Worm (Caenorhabditis elegans) whole organism, L1 larva: ENCODE data around the gene T22B7.7.
A peak's percentile ranks its signal among the peaks of the same experiment; 100 is the strongest.

Experiments used
- C04F5.9 ChIP-seq: sonication (generic microtip); optimal IDR thresholded peaks from 2 replicates; lab custom pipeline; 2016; ENCODE audit warnings: missing genetic modification characterization, missing compliant biosample characterization
- C16A3.4 ChIP-seq: fragments of 150-350 bp; optimal IDR thresholded peaks from 2 replicates; lab custom pipeline; 2014; ENCODE audit warnings: missing biosample characterization, missing genetic modification characterization
- C34B4.2 ChIP-seq: sonication (generic microtip); optimal IDR thresholded peaks from 2 replicates; lab custom pipeline; 2017; ENCODE audit warnings: mild to moderate bottlenecking, missing genetic modification characterization, missing compliant biosample characterization
- Y116A8C.19 ChIP-seq: sonication (generic microtip); optimal IDR thresholded peaks from 2 replicates; lab custom pipeline; 2016; ENCODE audit warnings: missing compliant biosample characterization, missing genetic modification characterization, borderline replicate concordance
- aha-1 ChIP-seq: fragments of 150-350 bp; optimal IDR thresholded peaks from 2 replicates; lab custom pipeline; 2014; ENCODE audit warnings: missing biosample characterization, missing genetic modification characterization
- ama-1 ChIP-seq: fragments of 150-350 bp; optimal IDR thresholded peaks from 2 replicates; lab custom pipeline; 2014
- blmp-1 ChIP-seq: fragments of 150-350 bp; optimal IDR thresholded peaks from 2 replicates; lab custom pipeline; 2014; ENCODE audit warnings: missing biosample characterization, missing genetic modification characterization
- ceh-63 ChIP-seq: fragments of 200-800 bp; sonication (Bioruptor generic); optimal IDR thresholded peaks from 2 replicates; lab custom pipeline; 2018; ENCODE audit warnings: mild to moderate bottlenecking, missing genetic modification characterization, missing compliant biosample characterization
- dpl-1 ChIP-seq, 3 experiments: fragments of 150-350 bp in 2 of 3; sonication (generic microtip) in 1 of 3; optimal IDR thresholded peaks; 2 replicates each; lab custom pipeline; 2014 to 2017; ENCODE audit warnings: missing biosample characterization in 3 of 3, missing genetic modification characterization in 3 of 3, missing genetic modification reagents in 3 of 3
- dsc-1 ChIP-seq: sonication (generic microtip); optimal IDR thresholded peaks from 2 replicates; lab custom pipeline; 2016; ENCODE audit warnings: mild to moderate bottlenecking, missing genetic modification characterization, missing compliant biosample characterization
- efl-1 ChIP-seq, 4 experiments: fragments of 150-350 bp; optimal IDR thresholded peaks in 3 of 4; peaks in 1 of 4; 1 replicate in 1 of 4; 2 replicates in 3 of 4; lab custom pipeline; 2014; ENCODE audit warnings: missing biosample characterization in 2 of 4, missing genetic modification characterization in 2 of 4, missing genetic modification reagents in 2 of 4
- egl-27 ChIP-seq, 2 experiments: fragments of 150-350 bp in 1 of 2; sonication (generic microtip); optimal IDR thresholded peaks; 3 replicates each; lab custom pipeline; 2017 to 2018; ENCODE audit warnings: missing biosample characterization in 2 of 2, missing genetic modification characterization in 2 of 2, missing genetic modification reagents in 2 of 2
- elt-2 ChIP-seq: sonication (generic microtip); optimal IDR thresholded peaks from 2 replicates; lab custom pipeline; 2016; ENCODE audit warnings: missing genetic modification characterization, mild to moderate bottlenecking, inconsistent platforms, missing compliant biosample characterization, missing genetic modification reagents
- elt-3 ChIP-seq, 6 experiments: fragments of 150-350 bp in 1 of 6; sonication (generic microtip); optimal IDR thresholded peaks; 2 replicates each; lab custom pipeline; 2017 to 2018; ENCODE audit warnings: missing biosample characterization in 6 of 6, missing genetic modification characterization in 6 of 6, inconsistent platforms in 1 of 6
- grh-1 ChIP-seq: fragments of 200-800 bp; sonication (Bioruptor generic); IDR thresholded peaks from 2 replicates; pipeline ENCODE4 v1.3.6; 2022; ENCODE audit warnings: missing genetic modification reagents, missing genetic modification characterization, missing compliant biosample characterization
- irx-1 ChIP-seq: sonication (generic microtip); optimal IDR thresholded peaks from 2 replicates; lab custom pipeline; 2016; ENCODE audit warnings: missing genetic modification characterization, missing compliant biosample characterization
- isw-1 ChIP-seq: fragments of 200-800 bp; sonication (Bioruptor generic); IDR thresholded peaks from 2 replicates; pipeline ENCODE4 v1.3.6; 2022; ENCODE audit warnings: missing genetic modification characterization, missing compliant biosample characterization
- jun-1 ChIP-seq: fragments of 150-350 bp; optimal IDR thresholded peaks from 2 replicates; lab custom pipeline; 2014; ENCODE audit warnings: missing biosample characterization, missing genetic modification reagents, missing genetic modification characterization
- lin-13 ChIP-seq: fragments of 150-350 bp; optimal IDR thresholded peaks from 2 replicates; lab custom pipeline; 2014; ENCODE audit warnings: missing biosample characterization, missing genetic modification reagents, missing genetic modification characterization
- lin-14 ChIP-seq: fragments of 200-800 bp; sonication (Bioruptor generic); optimal IDR thresholded peaks from 2 replicates; lab custom pipeline; 2018; ENCODE audit warnings: mild to moderate bottlenecking, missing genetic modification characterization, moderate library complexity, missing compliant biosample characterization
- lin-15B ChIP-seq: fragments of 150-350 bp; sonication (generic microtip); optimal IDR thresholded peaks from 3 replicates; lab custom pipeline; 2014; ENCODE audit warnings: missing biosample characterization, missing genetic modification characterization
- lin-35 ChIP-seq, 2 experiments: fragments of 150-350 bp; optimal IDR thresholded peaks; 2 replicates each; lab custom pipeline; 2014; ENCODE audit warnings: missing biosample characterization in 2 of 2, missing genetic modification characterization in 2 of 2, missing genetic modification reagents in 2 of 2
- lsy-2 ChIP-seq, 2 experiments: fragments of 150-350 bp; optimal IDR thresholded peaks; 2 replicates each; lab custom pipeline; 2014; ENCODE audit warnings: missing biosample characterization in 2 of 2, missing genetic modification characterization in 2 of 2
- mef-2 ChIP-seq: fragments of 150-350 bp; optimal IDR thresholded peaks from 2 replicates; lab custom pipeline; 2014; ENCODE audit warnings: missing biosample characterization, missing genetic modification characterization
- nhr-11 ChIP-seq: fragments of 150-350 bp; optimal IDR thresholded peaks from 2 replicates; lab custom pipeline; 2014; ENCODE audit warnings: missing biosample characterization, missing genetic modification characterization
- nhr-237 ChIP-seq: fragments of 150-350 bp; optimal IDR thresholded peaks from 2 replicates; lab custom pipeline; 2014; ENCODE audit warnings: missing biosample characterization, missing genetic modification characterization
- nhr-71 ChIP-seq: sonication (generic microtip); optimal IDR thresholded peaks from 2 replicates; lab custom pipeline; 2016; ENCODE audit warnings: mild to moderate bottlenecking, missing genetic modification characterization, moderate library complexity, missing compliant biosample characterization
- nhr-77 ChIP-seq: fragments of 150-350 bp; optimal IDR thresholded peaks from 2 replicates; lab custom pipeline; 2014; ENCODE audit warnings: missing biosample characterization, missing genetic modification characterization
- nhr-85 ChIP-seq: sonication (generic microtip); peaks from one replicate; lab custom pipeline; 2016; ENCODE audit warnings: missing genetic modification characterization, inconsistent platforms, missing compliant biosample characterization
- pax-3 ChIP-seq: fragments of 200-800 bp; sonication (Bioruptor generic); optimal IDR thresholded peaks from 2 replicates; lab custom pipeline; 2018; ENCODE audit warnings: mild to moderate bottlenecking, missing genetic modification characterization, moderate library complexity, missing compliant biosample characterization
- pqm-1 ChIP-seq: sonication (generic microtip); optimal IDR thresholded peaks from 3 replicates; lab custom pipeline; 2017; ENCODE audit warnings: missing biosample characterization, missing genetic modification characterization
- rnt-1 ChIP-seq: sonication (generic microtip); optimal IDR thresholded peaks from 2 replicates; lab custom pipeline; 2016; ENCODE audit warnings: mild to moderate bottlenecking, missing genetic modification characterization, moderate library complexity, missing compliant biosample characterization
- skn-1 ChIP-seq: fragments of 150-350 bp; optimal IDR thresholded peaks from 2 replicates; lab custom pipeline; 2014; ENCODE audit warnings: missing biosample characterization, missing genetic modification characterization
- snu-23 ChIP-seq: sonication (generic microtip); optimal IDR thresholded peaks from 2 replicates; lab custom pipeline; 2016; ENCODE audit warnings: missing genetic modification characterization, missing compliant biosample characterization
- sup-37 ChIP-seq: fragments of 200-800 bp; sonication (Bioruptor generic); optimal IDR thresholded peaks from 2 replicates; lab custom pipeline; 2018; ENCODE audit warnings: mild to moderate bottlenecking, missing genetic modification characterization, missing compliant biosample characterization
- tlp-1 ChIP-seq: fragments of 150-350 bp; optimal IDR thresholded peaks from 2 replicates; lab custom pipeline; 2014; ENCODE audit warnings: missing biosample characterization, missing genetic modification characterization
- unc-30 ChIP-seq: sonication (generic microtip); optimal IDR thresholded peaks from 2 replicates; lab custom pipeline; 2017; ENCODE audit warnings: missing biosample characterization, missing genetic modification characterization
- unc-86 ChIP-seq: sonication (generic microtip); optimal IDR thresholded peaks from 2 replicates; lab custom pipeline; 2016; ENCODE audit warnings: missing genetic modification characterization, missing compliant biosample characterization
- vab-15 ChIP-seq: sonication (generic microtip); optimal IDR thresholded peaks from 2 replicates; lab custom pipeline; 2017; ENCODE audit warnings: missing genotype, mild to moderate bottlenecking, missing genetic modification characterization, missing compliant biosample characterization
- ztf-11 ChIP-seq, 2 experiments: sonication (generic microtip); optimal IDR thresholded peaks; 2 replicates each; lab custom pipeline; 2016 to 2017; ENCODE audit warnings: missing genetic modification characterization in 2 of 2, missing biosample characterization in 1 of 2, missing compliant biosample characterization in 1 of 2
- ztf-4 ChIP-seq: fragments of 150-350 bp; optimal IDR thresholded peaks from 2 replicates; lab custom pipeline; 2014; ENCODE audit warnings: missing biosample characterization, missing genetic modification characterization

T22B7.7 gene

ce11 chrX:5628432-5628977, 25.4 kb downstream of the T22B7.7 start (continued):
- peak in 1 of 2 experiments; percentile 15 for TF ChIP-seq lin-35 (GFP tag; optimal IDR thresholded peaks at IDR 0.05; lab: Kevin White, UChicago)
- TF ChIP-seq, all 84 proteins: peak for 15

DNA sequence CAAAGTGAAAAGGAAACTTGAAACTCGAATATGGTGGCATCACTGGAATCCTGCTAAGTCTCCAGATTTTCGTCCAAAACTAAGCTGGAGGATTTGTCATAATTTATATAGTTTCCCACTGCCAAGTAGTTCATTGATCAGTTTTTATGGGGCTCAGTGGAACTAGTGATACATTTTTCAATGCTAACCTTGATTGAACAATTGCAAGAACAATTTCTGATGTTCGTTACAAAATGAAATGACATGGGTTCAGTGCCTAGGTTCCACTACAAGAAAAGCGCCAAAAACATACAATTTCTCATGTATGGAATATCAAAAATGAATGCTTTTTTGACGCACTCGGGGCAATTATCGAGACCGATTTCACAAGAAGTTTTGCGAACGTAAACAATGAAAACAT, 32.1 kb downstream of the T22B7.7 start:
- TF ChIP-seq ztf-11 (tag; optimal IDR thresholded peaks at IDR 0.05; lab: Kevin White, UChicago): no peak
- TF ChIP-seq elt-2 (tag; lab: Kevin White, UChicago): no peak
- no peak for TF ChIP-seq lin-14 (GFP tag; lab: Kevin White, UChicago)
- TF ChIP-seq unc-86 (tag; lab: Kevin White, UChicago): no peak
- TF ChIP-seq snu-23 (GFP tag; lab: Kevin White, UChicago): no peak
- TF ChIP-seq unc-30 (tag; lab: Kevin White, UChicago): no peak
- no peak for TF ChIP-seq pqm-1
- TF ChIP-seq Y116A8C.19 (tag; lab: Kevin White, UChicago): no peak
- no peak for TF ChIP-seq lin-35 (GFP tag; optimal IDR thresholded peaks at IDR 0.05; lab: Kevin White, UChicago)
- TF ChIP-seq isw-1 (GFP tag; lab: Robert Waterston, UW): no peak
- TF ChIP-seq jun-1 (tag; lab: Kevin White, UChicago): no peak
- no peak for TF ChIP-seq nhr-11 (tag; lab: Kevin White, UChicago)
- TF ChIP-seq tlp-1 (tag; lab: Kevin White, UChicago): no peak
- no peak for TF ChIP-seq irx-1
- TF ChIP-seq lin-13 (GFP tag; lab: Kevin White, UChicago): no peak
- no peak for TF ChIP-seq nhr-77 (tag; lab: Kevin White, UChicago)
- TF ChIP-seq C34B4.2 (tag; lab: Kevin White, UChicago): no peak
- no peak for TF ChIP-seq grh-1 (GFP tag; lab: Robert Waterston, UW)

ce11 chrX:5616000-5616399, 37.9 kb downstream of the T22B7.7 start:
- TF ChIP-seq C16A3.4 (no peak), efl-1 (optimal IDR thresholded peaks at IDR 0.05; lab: Kevin White, UChicago) (no peak), efl-1 (GFP tag; optimal IDR thresholded peaks at IDR 0.05 in 1 of 2; lab: Kevin White, UChicago) (peak in 1 of 2 experiments; percentile 4)

ce11 chrX:5611155-5611554, 42.7 kb downstream of the T22B7.7 start, which contains the start of gene octr-1:
octr-1 (minus strand) TSS chrX:5611255.
- TF ChIP-seq aha-1 (tag; lab: Kevin White, UChicago) (no peak), lin-13 (GFP tag; lab: Kevin White, UChicago) (no peak), nhr-237 (tag; lab: Kevin White, UChicago) (no peak), nhr-71 (tag; lab: Kevin White, UChicago) (no peak), egl-27 (tag; optimal IDR thresholded peaks at IDR 0.05; lab: Kevin White, UChicago) (no peak), dpl-1 (GFP tag; optimal IDR thresholded peaks at IDR 0.05; lab: Kevin White, UChicago) (no peak), mef-2 (tag; lab: Kevin White, UChicago) (no peak)

- TF ChIP-seq elt-3 (tag; optimal IDR thresholded peaks at IDR 0.05; lab: Kevin White, UChicago) (peak in 2 of 6 experiments; percentile 45 to 70), blmp-1 (tag; lab: Kevin White, UChicago) (peak; percentile 81), lin-15B (tag; lab: Kevin White, UChicago) (no peak), nhr-85 (tag; lab: Kevin White, UChicago) (peak; percentile 49)
Observed at ce11 chrX:5605049-5605448, 48.8 kb downstream of the T22B7.7 start.

DNA sequence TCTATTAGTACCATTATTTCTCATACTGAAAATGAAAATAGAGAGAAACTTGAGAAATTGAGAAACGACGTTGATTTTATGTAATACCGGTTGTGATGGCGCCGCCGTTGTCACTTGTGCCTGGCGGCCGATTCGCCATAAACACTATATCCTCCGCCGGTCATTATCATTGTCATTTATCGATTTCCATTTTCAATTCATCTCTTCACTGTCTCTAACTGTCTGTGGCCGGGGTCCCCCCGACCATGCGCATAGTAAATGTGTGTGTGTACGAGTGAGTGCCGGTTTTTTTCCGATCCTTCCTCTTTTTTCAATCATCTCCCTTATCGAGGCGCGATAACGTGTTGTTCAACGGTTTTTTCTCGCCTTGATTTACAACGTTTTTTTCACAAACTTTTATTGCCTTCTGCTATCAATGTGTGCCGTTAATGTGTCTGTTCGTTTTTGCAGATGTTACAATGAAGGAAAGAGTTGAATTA, 50.5 kb downstream of the T22B7.7 start, which contains the start of gene F14D12.1:
TSS of gene F14D12.1 (plus strand) at position 429 of the 479 bp plus-strand sequence.
- TF ChIP-seq blmp-1 (tag; lab: Kevin White, UChicago) (peak; percentile 79), lin-15B (tag; lab: Kevin White, UChicago) (no peak), vab-15 (tag; lab: Kevin White, UChicago) (no peak), ama-1 (no peak), dsc-1 (tag; lab: Kevin White, UChicago) (no peak), unc-86 (tag; lab: Kevin White, UChicago) (no peak), ztf-4 (peak; percentile 11), tlp-1 (tag; lab: Kevin White, UChicago) (no peak), dpl-1 (GFP tag; optimal IDR thresholded peaks at IDR 0.05; lab: Kevin White, UChicago) (no peak), ceh-63 (GFP tag; lab: Kevin White, UChicago) (no peak), irx-1 (no peak), C04F5.9 (no peak), sup-37 (GFP tag; lab: Kevin White, UChicago) (no peak), nhr-11 (tag; lab: Kevin White, UChicago) (no peak), egl-27 (tag; optimal IDR thresholded peaks at IDR 0.05; lab: Kevin White, UChicago) (no peak), rnt-1 (tag; lab: Kevin White, UChicago) (no peak), lsy-2 (tag; optimal IDR thresholded peaks at IDR 0.05; lab: Kevin White, UChicago) (peak in 1 of 2 experiments; percentile 31), pax-3 (tag; lab: Kevin White, UChicago) (no peak), Y116A8C.19 (tag; lab: Kevin White, UChicago) (no peak), skn-1 (tag; lab: Kevin White, UChicago) (no peak)
